Worm (Caenorhabditis elegans) whole organism, early embryonic: ENCODE data around the gene ZC455.1.

Experiments used
- B0310.2 ChIP-seq: sonication (generic microtip); optimal IDR thresholded peaks from 2 replicates; lab custom pipeline; 2016; ENCODE audit warnings: mild to moderate bottlenecking, missing genetic modification characterization, missing compliant biosample characterization
- F13C5.2 ChIP-seq: sonication (generic microtip); optimal IDR thresholded peaks from 2 replicates; lab custom pipeline; 2017; ENCODE audit warnings: mild to moderate bottlenecking, missing genetic modification characterization, inconsistent platforms, missing compliant biosample characterization
- ama-1 ChIP-seq: fragments of 150-350 bp; optimal IDR thresholded peaks from 2 replicates; lab custom pipeline; 2014
- ceh-13 ChIP-seq: fragments of 200-800 bp; sonication (Bioruptor generic); optimal IDR thresholded peaks from 2 replicates; lab custom pipeline; 2018; ENCODE audit warnings: mild to moderate bottlenecking, missing genetic modification characterization, missing compliant biosample characterization
- ets-7 ChIP-seq: sonication (generic microtip); optimal IDR thresholded peaks from 2 replicates; lab custom pipeline; 2016; ENCODE audit warnings: missing genotype, missing genetic modification characterization, missing compliant biosample characterization
- flt-1 ChIP-seq: fragments of 200-800 bp; sonication (Bioruptor generic); IDR thresholded peaks from 2 replicates; pipeline ENCODE4 v1.3.6; 2022; ENCODE audit warnings: missing genetic modification characterization, missing compliant biosample characterization
- hmbx-1 ChIP-seq: sonication (generic microtip); optimal IDR thresholded peaks from 2 replicates; lab custom pipeline; 2016; ENCODE audit warnings: mild to moderate bottlenecking, missing genetic modification characterization, missing compliant biosample characterization
- hmg-4 ChIP-seq: fragments of 200-800 bp; sonication (Bioruptor generic); optimal IDR thresholded peaks from 2 replicates; lab custom pipeline; 2018; ENCODE audit warnings: mild to moderate bottlenecking, missing genetic modification characterization, missing compliant biosample characterization
- hnd-1 ChIP-seq: sonication (generic microtip); optimal IDR thresholded peaks from 2 replicates; lab custom pipeline; 2016; ENCODE audit warnings: missing genetic modification characterization, missing compliant biosample characterization
- scrt-1 ChIP-seq: fragments of 200-800 bp; sonication (Bioruptor generic); IDR thresholded peaks from 2 replicates; pipeline ENCODE4 v1.3.6; 2022; ENCODE audit warnings: missing genetic modification characterization, missing compliant biosample characterization
- sea-1 ChIP-seq: fragments of 200-800 bp; sonication (Bioruptor generic); conservative IDR thresholded peaks from 2 replicates; pipeline ENCODE4 v1.3.6; 2022; ENCODE audit warnings: missing genetic modification characterization, missing compliant biosample characterization
- tbx-37 ChIP-seq: fragments of 200-800 bp; sonication (Bioruptor generic); conservative IDR thresholded peaks from 2 replicates; pipeline ENCODE4 v1.3.6; 2022; ENCODE audit warnings: missing genetic modification reagents, missing genetic modification characterization, missing compliant biosample characterization
- tra-4 ChIP-seq: sonication (generic microtip); optimal IDR thresholded peaks from 2 replicates; lab custom pipeline; 2017; ENCODE audit warnings: missing genetic modification characterization, missing compliant biosample characterization

DNA sequence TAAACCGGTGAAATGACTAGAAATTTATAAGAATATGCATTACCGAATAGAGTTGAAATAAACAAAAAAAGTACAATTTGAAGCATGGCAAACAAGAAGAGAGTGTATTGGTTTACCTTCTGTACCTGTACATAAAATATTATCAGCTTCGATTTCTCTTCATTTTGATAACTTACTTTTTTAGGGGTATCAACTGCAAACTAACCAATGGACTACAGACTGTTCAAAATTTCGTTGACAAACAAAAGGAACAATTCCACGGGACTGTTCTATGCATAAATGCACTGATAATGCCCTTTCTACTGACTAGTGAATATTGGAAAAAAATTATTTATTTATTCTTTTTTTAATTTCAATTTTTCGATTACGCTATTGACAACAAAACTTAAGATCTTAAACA is 24.7 kb downstream of the ZC455.1 start, which contains the start of gene ugt-6:
- TF ChIP-seq hmg-4 (GFP tag; lab: Kevin White, UChicago) (no peak), ama-1 (lab: Kevin White, UChicago) (no peak), ceh-13 (GFP tag; lab: Kevin White, UChicago) (no peak), hnd-1 (no peak), B0310.2 (tag; lab: Kevin White, UChicago) (no peak), flt-1 (GFP tag; lab: Robert Waterston, UW) (no peak), sea-1 (no peak), tbx-37 (GFP tag; lab: Robert Waterston, UW) (no peak), tra-4 (tag; lab: Kevin White, UChicago) (no peak), ets-7 (tag; lab: Kevin White, UChicago) (no peak), F13C5.2 (tag; lab: Kevin White, UChicago) (no peak), hmbx-1 (no peak), scrt-1 (GFP tag; lab: Robert Waterston, UW) (no peak)
